Worm (Caenorhabditis elegans): Measurements from ENCODE around the gene spe-6.
A peak's percentile ranks its signal among the peaks of the same experiment; 100 is the strongest.

Gene spe-6

DNA sequence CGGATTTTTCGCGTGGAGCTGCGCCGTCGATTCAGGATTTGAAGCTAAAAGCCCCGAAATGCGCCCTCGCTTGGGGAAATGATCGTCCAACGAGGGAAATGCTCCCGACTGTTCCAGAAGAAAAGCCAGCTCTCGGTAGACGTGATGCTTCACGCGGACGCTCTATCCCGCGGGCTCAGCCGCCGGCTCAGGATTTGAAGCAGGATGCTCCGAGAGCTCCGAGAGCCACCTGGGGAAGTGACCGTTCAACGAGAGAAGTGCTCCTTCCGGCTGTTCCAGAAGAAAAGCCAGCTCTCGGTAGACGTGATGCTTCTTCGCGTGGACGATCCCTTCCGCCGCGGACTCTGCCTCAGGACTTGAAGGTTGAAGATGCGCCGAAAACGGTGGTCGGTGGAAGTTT lies 5.5 kb downstream of the spe-6 start:
- TF ChIP-seq ztf-29 (GFP tag; IDR thresholded peaks at IDR 0.05) (no peak), med-1 (GFP tag; optimal IDR thresholded peaks at IDR 0.05; ENCODE audit: insufficient read depth) (no peak), ztf-23 (GFP tag; IDR thresholded peaks at IDR 0.05) (no peak), ref-1 (GFP tag; conservative IDR thresholded peaks at IDR 0.05) (no peak), klf-2 (GFP tag; conservative IDR thresholded peaks at IDR 0.05) (no peak), tab-1 (GFP tag; IDR thresholded peaks at IDR 0.05) (no peak), flt-1 (GFP tag; IDR thresholded peaks at IDR 0.05) (no peak), cog-1 (tag; optimal IDR thresholded peaks at IDR 0.05) (no peak), T22C8.4 (GFP tag; IDR thresholded peaks at IDR 0.05) (no peak)

DNA sequence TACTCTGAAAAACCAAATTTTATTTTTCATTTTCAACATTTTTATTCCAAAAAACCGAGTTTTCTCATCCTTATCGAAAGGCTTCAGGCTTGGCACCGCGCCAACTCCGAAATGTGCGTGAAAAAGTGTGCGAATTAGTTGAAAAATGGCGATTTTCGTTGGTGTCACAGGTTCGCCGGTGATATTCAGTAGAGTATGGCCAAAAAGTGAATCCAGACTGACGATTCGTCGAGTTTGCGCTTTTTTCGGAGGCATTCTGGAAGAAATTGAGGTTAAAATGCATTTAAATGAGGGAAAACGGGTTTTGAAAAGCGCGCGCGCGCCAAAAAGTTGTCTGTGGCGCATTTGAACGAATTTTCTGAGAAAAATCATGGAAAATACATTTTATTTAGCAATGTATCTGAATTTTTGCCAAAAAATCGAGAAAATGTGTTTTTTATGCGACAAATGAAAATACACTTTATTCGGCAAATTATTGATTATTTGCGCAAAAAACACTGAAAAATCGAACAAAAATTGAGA lies 18.3 kb downstream of the spe-6 start, which contains the start of the genes Y66D12A.16 and such-1:
Y66D12A.16 (plus strand) TSS at position 51 of the 522 bp plus-strand sequence.
such-1 (minus strand) TSS at position 256 of the 522 bp plus-strand sequence.
- TF ChIP-seq ztf-23 (GFP tag; IDR thresholded peaks at IDR 0.05) = no peak
- TF ChIP-seq flt-1 (GFP tag; IDR thresholded peaks at IDR 0.05) = no peak
- TF ChIP-seq cog-1 (tag; optimal IDR thresholded peaks at IDR 0.05) = no peak
- TF ChIP-seq ztf-29 (GFP tag; IDR thresholded peaks at IDR 0.05) = no peak
- TF ChIP-seq T22C8.4 (GFP tag; IDR thresholded peaks at IDR 0.05) = no peak
- no peak for TF ChIP-seq med-1 (GFP tag; optimal IDR thresholded peaks at IDR 0.05; ENCODE audit: insufficient read depth)
- TF ChIP-seq tab-1 (GFP tag; IDR thresholded peaks at IDR 0.05) = no peak
- no peak for TF ChIP-seq klf-2 (GFP tag; conservative IDR thresholded peaks at IDR 0.05)
- no peak for TF ChIP-seq ref-1 (GFP tag; conservative IDR thresholded peaks at IDR 0.05)

DNA sequence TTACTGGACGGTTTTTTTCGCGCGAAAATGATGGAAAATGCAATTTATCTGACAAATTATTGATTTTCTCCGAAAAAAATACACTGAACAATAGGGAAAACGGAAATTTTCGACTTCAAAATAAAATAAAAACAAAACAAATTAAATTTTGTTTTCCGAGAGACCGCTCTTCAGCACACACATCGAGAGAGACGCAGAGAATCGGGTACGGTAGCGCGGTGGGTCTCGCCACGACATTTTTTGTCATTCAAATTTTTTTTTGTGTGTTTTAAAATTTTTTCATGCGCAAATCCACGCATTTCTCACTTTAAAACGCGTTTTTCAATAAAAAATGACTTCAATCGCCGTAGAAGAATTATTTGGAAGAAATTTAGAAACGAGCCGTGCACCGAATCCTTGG lies 18.8 kb downstream of the spe-6 start:
- TF ChIP-seq ztf-23 (GFP tag; IDR thresholded peaks at IDR 0.05) (no peak), T22C8.4 (GFP tag; IDR thresholded peaks at IDR 0.05) (no peak), cog-1 (tag; optimal IDR thresholded peaks at IDR 0.05) (no peak), tab-1 (GFP tag; IDR thresholded peaks at IDR 0.05) (no peak), ref-1 (GFP tag; conservative IDR thresholded peaks at IDR 0.05) (no peak), med-1 (GFP tag; optimal IDR thresholded peaks at IDR 0.05; ENCODE audit: insufficient read depth) (no peak), flt-1 (GFP tag; IDR thresholded peaks at IDR 0.05) (no peak), ztf-29 (GFP tag; IDR thresholded peaks at IDR 0.05) (no peak), klf-2 (GFP tag; conservative IDR thresholded peaks at IDR 0.05) (no peak)

DNA sequence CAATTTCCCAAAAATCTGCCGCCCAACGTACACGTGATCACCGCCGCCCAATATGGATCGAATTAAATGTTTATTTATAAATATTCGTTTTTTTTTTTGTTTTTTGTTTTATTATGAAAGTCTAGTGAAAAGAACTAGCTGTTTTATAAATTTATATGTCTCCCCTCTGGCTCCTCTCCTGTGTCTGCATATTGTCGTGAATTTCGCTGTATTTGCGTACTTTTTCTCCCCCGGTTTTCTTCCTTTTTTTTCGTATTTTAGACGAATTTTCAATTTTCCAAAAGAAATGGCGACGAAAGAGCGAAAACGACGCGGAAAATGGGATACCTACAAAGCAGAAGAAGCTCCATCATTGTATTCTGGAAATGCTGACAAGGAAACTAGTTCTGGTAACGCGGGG lies 21.1 kb downstream of the spe-6 start, which contains the start of gene xpb-1:
xpb-1 (plus strand) TSS at position 262 of the 400 bp plus-strand sequence.
- TF ChIP-seq T22C8.4 (GFP tag; IDR thresholded peaks at IDR 0.05) (no peak), klf-2 (GFP tag; conservative IDR thresholded peaks at IDR 0.05) (no peak), ref-1 (GFP tag; conservative IDR thresholded peaks at IDR 0.05) (no peak), cog-1 (tag; optimal IDR thresholded peaks at IDR 0.05) (no peak), flt-1 (GFP tag; IDR thresholded peaks at IDR 0.05) (no peak), ztf-23 (GFP tag; IDR thresholded peaks at IDR 0.05) (no peak), tab-1 (GFP tag; IDR thresholded peaks at IDR 0.05) (no peak), med-1 (GFP tag; optimal IDR thresholded peaks at IDR 0.05; ENCODE audit: insufficient read depth) (no peak), ztf-29 (GFP tag; IDR thresholded peaks at IDR 0.05) (no peak)

DNA sequence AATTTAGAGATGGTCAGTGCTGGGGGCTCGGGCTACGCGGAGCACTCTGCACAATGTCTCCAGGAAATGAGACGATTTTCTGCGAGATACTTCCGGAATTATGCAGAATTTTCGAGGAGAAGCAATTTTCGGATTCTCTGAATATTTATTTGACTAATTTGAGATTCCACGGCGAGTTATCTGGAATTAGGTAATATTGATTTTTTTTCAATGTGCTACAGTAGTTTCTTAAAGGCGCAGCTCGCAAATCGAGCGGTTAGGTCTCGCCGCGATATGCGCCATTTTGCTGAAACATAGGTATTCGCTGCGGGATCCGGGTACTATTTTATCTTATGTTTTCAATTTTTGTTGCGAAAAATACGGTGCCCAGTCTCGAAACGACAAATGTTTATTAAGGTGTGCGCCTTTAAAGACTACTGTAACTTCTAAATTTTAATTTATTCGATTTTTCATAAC lies 29.4 kb downstream of the spe-6 start, which contains the start of gene nrps-1:
nrps-1 (plus strand) TSS at position 51 of the 456 bp plus-strand sequence.
- no peak for TF ChIP-seq cog-1 (tag; optimal IDR thresholded peaks at IDR 0.05)
- TF ChIP-seq tab-1 (GFP tag; IDR thresholded peaks at IDR 0.05) = no peak
- TF ChIP-seq T22C8.4 (GFP tag; IDR thresholded peaks at IDR 0.05) = no peak

DNA sequence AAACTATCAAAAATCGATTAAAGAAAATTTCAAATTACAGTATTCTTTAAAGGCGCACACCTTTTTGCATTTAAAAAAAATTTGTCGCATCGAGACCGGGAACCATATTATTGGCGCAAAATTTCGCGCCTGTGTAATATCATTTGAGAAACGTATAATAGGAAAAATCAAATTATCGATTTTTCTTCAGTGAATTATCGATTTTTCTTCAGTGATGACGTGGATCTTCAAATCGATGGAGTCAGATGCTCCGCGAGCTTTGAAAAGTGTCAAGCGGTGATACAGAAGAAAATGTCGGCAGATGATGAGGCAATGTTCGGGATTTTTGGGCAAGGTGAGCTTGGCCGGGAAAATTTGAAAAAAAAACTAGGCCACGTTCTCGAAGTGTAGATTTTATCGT lies 30.2 kb downstream of the spe-6 start:
- TF ChIP-seq ref-1 (GFP tag; conservative IDR thresholded peaks at IDR 0.05) (no peak), T22C8.4 (GFP tag; IDR thresholded peaks at IDR 0.05) (peak; percentile 61; the same call in 1 of the 2 replicates), ztf-23 (GFP tag; IDR thresholded peaks at IDR 0.05) (no peak)

DNA sequence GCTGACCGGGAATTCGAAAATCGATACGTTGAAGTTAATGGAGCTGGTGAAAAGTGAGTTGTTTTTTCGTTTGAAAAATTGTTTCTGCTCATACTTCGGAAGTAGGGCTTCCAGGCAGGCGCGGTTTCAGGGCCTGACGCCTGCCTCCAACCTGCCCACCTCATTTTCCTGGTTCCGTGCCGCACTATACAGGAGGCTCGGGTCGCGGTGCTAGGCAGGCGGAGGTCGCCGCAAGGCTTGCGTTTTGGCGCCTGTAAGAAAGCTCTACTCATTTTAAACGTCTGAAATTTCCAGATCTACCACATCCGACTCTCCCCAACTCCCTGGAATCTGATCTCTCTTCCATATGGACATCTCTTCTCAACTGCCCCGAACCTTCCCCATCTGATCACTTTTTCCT lies 39.7 kb downstream of the spe-6 start:
- TF ChIP-seq cog-1 (tag; optimal IDR thresholded peaks at IDR 0.05) (no peak), klf-2 (GFP tag; conservative IDR thresholded peaks at IDR 0.05) (no peak), tab-1 (GFP tag; IDR thresholded peaks at IDR 0.05) (no peak), med-1 (GFP tag; optimal IDR thresholded peaks at IDR 0.05; ENCODE audit: insufficient read depth) (no peak), flt-1 (GFP tag; IDR thresholded peaks at IDR 0.05) (no peak), ztf-23 (GFP tag; IDR thresholded peaks at IDR 0.05) (no peak), ztf-29 (GFP tag; IDR thresholded peaks at IDR 0.05) (no peak), ref-1 (GFP tag; conservative IDR thresholded peaks at IDR 0.05) (no peak), T22C8.4 (GFP tag; IDR thresholded peaks at IDR 0.05) (no peak)

DNA sequence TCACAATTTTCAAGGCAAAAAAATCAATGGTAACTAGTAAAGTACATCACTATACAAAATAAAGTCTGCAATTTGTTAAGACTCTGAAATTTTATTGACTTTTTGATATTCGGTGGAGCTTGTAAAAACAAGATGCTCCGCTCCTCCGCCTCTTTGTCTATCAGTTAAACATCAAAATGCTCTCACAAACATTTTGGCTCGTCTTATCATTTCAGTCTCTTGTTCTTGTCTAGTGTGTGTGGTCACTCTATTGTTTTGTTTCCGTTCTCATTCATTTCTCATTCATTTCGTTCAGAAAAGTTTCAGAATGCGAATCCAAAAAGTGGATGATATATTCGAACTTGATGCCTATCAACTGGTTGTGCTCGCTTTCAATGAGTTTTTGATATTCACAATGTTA lies 42.8 kb downstream of the spe-6 start, which contains the start of gene Y66D12A.13:
Y66D12A.13 (plus strand) TSS at position 301 of the 400 bp plus-strand sequence.
- TF ChIP-seq T22C8.4 (GFP tag; IDR thresholded peaks at IDR 0.05) = no peak
- TF ChIP-seq med-1 (GFP tag; optimal IDR thresholded peaks at IDR 0.05; ENCODE audit: insufficient read depth) = no peak
- no peak for TF ChIP-seq tab-1 (GFP tag; IDR thresholded peaks at IDR 0.05)
- TF ChIP-seq cog-1 (tag; optimal IDR thresholded peaks at IDR 0.05) = no peak
- TF ChIP-seq ref-1 (GFP tag; conservative IDR thresholded peaks at IDR 0.05) = no peak
- no peak for TF ChIP-seq ztf-23 (GFP tag; IDR thresholded peaks at IDR 0.05)
- no peak for TF ChIP-seq ztf-29 (GFP tag; IDR thresholded peaks at IDR 0.05)
- no peak for TF ChIP-seq flt-1 (GFP tag; IDR thresholded peaks at IDR 0.05)
- no peak for TF ChIP-seq klf-2 (GFP tag; conservative IDR thresholded peaks at IDR 0.05)

DNA sequence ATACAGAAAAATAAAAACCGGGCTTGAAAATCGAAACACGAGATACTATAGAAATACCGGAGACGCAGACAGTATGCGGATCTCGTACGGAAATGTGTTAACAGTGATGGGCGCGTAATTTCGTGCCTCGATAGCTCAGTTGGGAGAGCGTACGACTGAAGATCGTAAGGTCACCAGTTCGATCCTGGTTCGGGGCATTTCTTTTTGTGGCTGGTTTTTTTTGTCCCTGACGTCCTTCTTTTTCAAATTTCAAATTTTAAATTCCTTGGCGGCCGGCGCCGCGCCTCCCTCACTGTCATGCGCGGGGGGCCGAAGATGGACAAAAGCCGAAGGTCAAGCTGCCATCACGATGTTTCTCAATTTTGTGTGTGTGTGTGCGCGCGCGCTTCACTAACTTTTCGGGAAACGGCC lies 49.4 kb downstream of the spe-6 start:
- TF ChIP-seq tab-1 (GFP tag; IDR thresholded peaks at IDR 0.05) (no peak), flt-1 (GFP tag; IDR thresholded peaks at IDR 0.05) (no peak), med-1 (GFP tag; optimal IDR thresholded peaks at IDR 0.05; ENCODE audit: insufficient read depth) (no peak), ztf-29 (GFP tag; IDR thresholded peaks at IDR 0.05) (no peak), ztf-23 (GFP tag; IDR thresholded peaks at IDR 0.05) (no peak), cog-1 (tag; optimal IDR thresholded peaks at IDR 0.05) (no peak), klf-2 (GFP tag; conservative IDR thresholded peaks at IDR 0.05) (no peak), ref-1 (GFP tag; conservative IDR thresholded peaks at IDR 0.05) (no peak), T22C8.4 (GFP tag; IDR thresholded peaks at IDR 0.05) (no peak)

DNA sequence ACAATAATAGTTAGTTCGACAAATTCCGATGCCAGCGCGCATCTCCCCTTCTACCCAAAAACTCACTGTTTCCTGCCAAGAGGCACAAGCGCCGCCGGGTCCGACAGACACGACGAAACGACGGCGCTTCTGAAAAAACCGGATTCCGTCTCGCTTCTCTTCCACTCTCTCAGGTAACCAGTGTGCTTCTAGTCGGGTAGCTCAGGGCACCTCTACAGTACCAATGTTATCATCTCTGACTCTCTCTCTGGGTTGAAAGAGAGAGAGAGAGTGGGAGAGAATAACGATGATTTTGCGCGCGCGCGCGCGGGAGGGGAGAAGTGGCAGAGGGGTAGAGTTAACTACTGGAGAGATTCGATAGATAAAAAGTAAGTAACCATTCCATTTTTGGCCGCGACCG lies 51.6 kb downstream of the spe-6 start:
- TF ChIP-seq klf-2 (GFP tag; conservative IDR thresholded peaks at IDR 0.05) (no peak), ztf-29 (GFP tag; IDR thresholded peaks at IDR 0.05) (no peak), flt-1 (GFP tag; IDR thresholded peaks at IDR 0.05) (no peak), ref-1 (GFP tag; conservative IDR thresholded peaks at IDR 0.05) (no peak), ztf-23 (GFP tag; IDR thresholded peaks at IDR 0.05) (no peak), cog-1 (tag; optimal IDR thresholded peaks at IDR 0.05) (no peak), tab-1 (GFP tag; IDR thresholded peaks at IDR 0.05) (no peak), T22C8.4 (GFP tag; IDR thresholded peaks at IDR 0.05) (no peak), med-1 (GFP tag; optimal IDR thresholded peaks at IDR 0.05; ENCODE audit: insufficient read depth) (no peak)
